Fruit fly (Drosophila melanogaster) whole organism, embryonic: ENCODE data around the gene ND-18.

ENCODE experiments used
- Aef1 ChIP-seq: fragments of 200-800 bp; sonication (Bioruptor generic); IDR thresholded peaks from 3 replicates; pipeline ENCODE4 v1.3.6; 2022; ENCODE audit warnings: missing biosample characterization, missing genetic modification characterization
- CG12744 ChIP-seq: fragments of 200-800 bp; sonication (Bioruptor generic); optimal IDR thresholded peaks from 2 replicates; lab custom pipeline; 2016; ENCODE audit warnings: missing biosample characterization, missing genetic modification characterization
- CG32767 ChIP-seq: fragments of 200-800 bp; sonication (Bioruptor generic); IDR thresholded peaks from 2 replicates; pipeline ENCODE4 v1.3.6; 2022; ENCODE audit warnings: missing biosample characterization, missing genetic modification characterization
- CG3847 ChIP-seq: fragments of 200-800 bp; sonication (Bioruptor generic); IDR thresholded peaks from 2 replicates; pipeline ENCODE4 v1.3.6; 2022; ENCODE audit warnings: missing biosample characterization, missing genetic modification characterization
- Hr78 ChIP-seq, 2 experiments: fragments of 200-800 bp in 1 of 2; fragments of >200 bp in 1 of 2; sonication (Bioruptor generic) in 1 of 2; optimal IDR thresholded peaks; 2 replicates each; lab custom pipeline; 2017 to 2019; ENCODE audit warnings: missing biosample characterization in 2 of 2, missing genetic modification characterization in 2 of 2, mild to moderate bottlenecking in 1 of 2, moderate library complexity in 1 of 2

dm6 chrX:19461630-19462029 is 30.6 kb upstream of the ND-18 start:
- no peak for TF ChIP-seq CG32767 (GFP tag; lab: Robert Waterston, UW)
- no peak for TF ChIP-seq Hr78 (GFP tag; optimal IDR thresholded peaks at IDR 0.05; lab: Kevin White, UChicago)
- no peak for TF ChIP-seq CG3847 (GFP tag; lab: Robert Waterston, UW)
- no peak for TF ChIP-seq CG12744 (GFP tag; lab: Kevin White, UChicago)
- no peak for TF ChIP-seq Aef1 (GFP tag; lab: Robert Waterston, UW)
